Worm (Caenorhabditis elegans): ENCODE results near the gene nep-2.

nep-2 gene

ce11 chrII:2725561-2725960 is at the start of gene nep-2, which contains the start of gene T05A8.11:
nep-2 (minus strand) TSS chrII:2725752.
T05A8.11 (minus strand) TSS chrII:2725661.
- no peak for TF ChIP-seq unc-62 (GFP tag; optimal IDR thresholded peaks at IDR 0.05)
- no peak for TF ChIP-seq egrh-3 (GFP tag; IDR thresholded peaks at IDR 0.05)
- TF ChIP-seq chd-7 (tag; optimal IDR thresholded peaks at IDR 0.05): no peak
- TF ChIP-seq tbx-9 (tag; optimal IDR thresholded peaks at IDR 0.05; ENCODE audit: borderline replicate concordance): no peak
- TF ChIP-seq somi-1 (GFP tag; optimal IDR thresholded peaks at IDR 0.05): no peak
- TF ChIP-seq lin-26 (GFP tag; IDR thresholded peaks at IDR 0.05): no peak
- TF ChIP-seq nhr-80 (tag; optimal IDR thresholded peaks at IDR 0.05): no peak
- TF ChIP-seq ama-1 (optimal IDR thresholded peaks at IDR 0.05): no peak
- no peak for TF ChIP-seq ama-1 (GFP tag; optimal IDR thresholded peaks at IDR 0.05)
- no peak for TF ChIP-seq snpc-1.3 (tag; optimal IDR thresholded peaks at IDR 0.05; ENCODE audit: insufficient read depth)
- TF ChIP-seq F37B4.10 (GFP tag; IDR thresholded peaks at IDR 0.05): no peak
- TF ChIP-seq let-526 (GFP tag; IDR thresholded peaks at IDR 0.05): no peak
- no peak for TF ChIP-seq rec-8 (tag; optimal IDR thresholded peaks at IDR 0.05)
- no peak for TF ChIP-seq snpc-1.1 (tag; optimal IDR thresholded peaks at IDR 0.05; ENCODE audit: insufficient read depth)
- no peak for TF ChIP-seq dox-1 (GFP tag; IDR thresholded peaks at IDR 0.05)
- no peak for TF ChIP-seq ceh-58 (GFP tag; IDR thresholded peaks at IDR 0.05)
- no peak for TF ChIP-seq F57A8.1 (GFP tag; optimal IDR thresholded peaks at IDR 0.05)

DNA sequence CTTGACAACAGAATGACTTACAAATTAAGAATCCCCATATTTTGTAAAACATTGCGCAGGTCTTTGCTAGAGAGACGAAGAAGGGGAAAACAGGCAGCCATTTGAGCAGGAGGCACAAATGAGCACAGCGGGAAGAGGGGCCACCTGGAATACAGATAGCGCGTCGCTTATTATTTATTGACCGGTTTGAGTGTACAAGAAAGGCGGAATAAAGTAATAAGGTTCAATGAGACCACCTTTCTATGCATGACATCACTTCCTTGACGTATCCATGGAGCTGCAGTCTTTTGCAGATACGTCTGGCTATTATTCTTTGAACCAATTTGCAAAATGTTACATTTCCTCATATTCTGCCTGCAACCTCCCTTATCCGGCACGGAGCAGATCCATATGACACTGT is 49.4 kb upstream of the nep-2 start, which contains the start of gene fbxb-111:
fbxb-111 (minus strand) TSS at position 101 of the 400 bp plus-strand sequence.
- no peak for TF ChIP-seq dpff-1 (tag; optimal IDR thresholded peaks at IDR 0.05)
- TF ChIP-seq sdz-38 (tag; optimal IDR thresholded peaks at IDR 0.05): no peak
- TF ChIP-seq ztf-18 (tag; optimal IDR thresholded peaks at IDR 0.05): no peak
- no peak for TF ChIP-seq B0261.1 (tag; optimal IDR thresholded peaks at IDR 0.05)
- no peak for TF ChIP-seq ceh-79 (tag; optimal IDR thresholded peaks at IDR 0.05)
- no peak for TF ChIP-seq zim-3 (tag; optimal IDR thresholded peaks at IDR 0.05)
- TF ChIP-seq lag-1 (GFP tag; IDR thresholded peaks at IDR 0.05): no peak
- TF ChIP-seq D2030.7 (GFP tag; IDR thresholded peaks at IDR 0.05): no peak

DNA sequence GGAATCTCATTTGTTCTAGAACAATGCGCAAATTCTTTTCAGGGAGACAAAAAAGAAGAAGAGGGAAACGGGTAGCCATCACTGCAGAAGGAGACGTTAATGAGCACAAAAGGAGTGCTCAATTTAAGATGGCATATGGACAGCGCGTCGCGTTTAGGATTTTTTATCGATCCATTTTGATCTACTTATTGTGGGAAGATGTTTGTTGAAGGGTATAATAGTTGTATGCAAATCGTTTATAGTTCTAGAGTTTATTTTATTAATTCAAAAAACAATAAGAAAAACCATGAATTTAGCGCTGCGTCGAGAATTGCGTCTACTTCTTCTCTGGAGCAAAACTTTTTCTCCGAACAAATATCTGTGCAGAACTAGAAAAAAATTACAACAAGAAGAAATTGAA is 48.0 kb upstream of the nep-2 start, which contains the start of gene sdz-9:
sdz-9 (minus strand) TSS at position 101 of the 400 bp plus-strand sequence.
- TF ChIP-seq snpc-4 (GFP tag; optimal IDR thresholded peaks at IDR 0.05) (no peak), snpc-4 (tag; optimal IDR thresholded peaks at IDR 0.05) (no peak), lsy-27 (tag; optimal IDR thresholded peaks at IDR 0.05; ENCODE audit: borderline replicate concordance, insufficient read depth) (no peak), rec-8 (tag; optimal IDR thresholded peaks at IDR 0.05) (no peak), rcor-1 (GFP tag; IDR thresholded peaks at IDR 0.05) (no peak), T07F8.4 (tag; optimal IDR thresholded peaks at IDR 0.05) (no peak), attf-5 (GFP tag; optimal IDR thresholded peaks at IDR 0.05) (no peak), Y53F4B.3 (GFP tag; IDR thresholded peaks at IDR 0.05) (no peak), ceh-27 (GFP tag; optimal IDR thresholded peaks at IDR 0.05) (no peak), ama-1 (optimal IDR thresholded peaks at IDR 0.05) (no peak), ama-1 (GFP tag; optimal IDR thresholded peaks at IDR 0.05) (no peak), atf-7 (tag; optimal IDR thresholded peaks at IDR 0.05) (no peak), madf-10 (tag; optimal IDR thresholded peaks at IDR 0.05) (no peak), hrde-1 (tag; optimal IDR thresholded peaks at IDR 0.05; ENCODE audit: borderline replicate concordance) (no peak), rpc-1 (optimal IDR thresholded peaks at IDR 0.05) (no peak), rpc-1 (tag; optimal IDR thresholded peaks at IDR 0.05) (no peak), F22D6.2 (tag; optimal IDR thresholded peaks at IDR 0.05) (no peak), F39B2.1 (GFP tag; IDR thresholded peaks at IDR 0.05) (no peak)

Data from whole organism, young adult.